Worm (Caenorhabditis elegans): ENCODE measurements around the gene F54B3.1.

DNA sequence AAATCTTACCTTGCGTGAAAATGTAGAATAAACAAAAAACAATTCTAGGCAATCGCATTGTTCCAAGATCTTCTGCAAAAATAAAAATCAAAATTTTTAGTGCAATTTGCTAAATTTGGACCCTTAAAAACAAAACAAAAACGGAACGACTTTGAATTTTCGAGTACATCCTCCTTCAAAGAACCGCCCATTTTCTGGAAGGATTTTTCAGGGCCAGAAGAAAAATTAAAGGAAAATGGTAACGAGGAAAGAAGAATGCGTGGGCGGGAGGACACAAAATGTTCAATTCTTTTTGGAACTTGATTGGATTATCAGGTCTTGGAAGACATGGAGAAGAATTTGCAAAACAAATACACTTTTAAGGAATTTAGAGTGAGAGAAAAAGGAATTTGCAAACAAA is 20.0 kb downstream of the F54B3.1 start, which contains the start of gene F54B3.4:
- TF ChIP-seq flt-1 (GFP tag; IDR thresholded peaks at IDR 0.05) (no peak), cog-1 (tag; optimal IDR thresholded peaks at IDR 0.05) (no peak), tab-1 (GFP tag; IDR thresholded peaks at IDR 0.05) (no peak), T22C8.4 (GFP tag; IDR thresholded peaks at IDR 0.05) (no peak), ztf-29 (GFP tag; IDR thresholded peaks at IDR 0.05) (no peak), ref-1 (GFP tag; conservative IDR thresholded peaks at IDR 0.05) (no peak), ztf-23 (GFP tag; IDR thresholded peaks at IDR 0.05) (no peak)
